Worm (Caenorhabditis elegans) whole organism, L1 larva: ENCODE data around the gene gadr-2.

Source experiments
- C04F5.9 ChIP-seq: sonication (generic microtip); optimal IDR thresholded peaks from 2 replicates; lab custom pipeline; 2016; ENCODE audit warnings: missing genetic modification characterization, missing compliant biosample characterization
- C16A3.4 ChIP-seq: fragments of 150-350 bp; optimal IDR thresholded peaks from 2 replicates; lab custom pipeline; 2014; ENCODE audit warnings: missing biosample characterization, missing genetic modification characterization
- F16B12.6 ChIP-seq: fragments of 150-350 bp; optimal IDR thresholded peaks from 2 replicates; lab custom pipeline; 2014; ENCODE audit warnings: missing biosample characterization, missing genetic modification characterization
- aha-1 ChIP-seq: fragments of 150-350 bp; optimal IDR thresholded peaks from 2 replicates; lab custom pipeline; 2014; ENCODE audit warnings: missing biosample characterization, missing genetic modification characterization
- ceh-63 ChIP-seq: fragments of 200-800 bp; sonication (Bioruptor generic); optimal IDR thresholded peaks from 2 replicates; lab custom pipeline; 2018; ENCODE audit warnings: mild to moderate bottlenecking, missing genetic modification characterization, missing compliant biosample characterization
- ceh-82 ChIP-seq, 3 experiments: fragments of 150-350 bp in 1 of 3; sonication (generic microtip) in 2 of 3; optimal IDR thresholded peaks; 2 replicates each; lab custom pipeline; 2014 to 2017; ENCODE audit warnings: missing biosample characterization in 3 of 3, missing genetic modification characterization in 3 of 3
- ceh-90 ChIP-seq: sonication (generic microtip); optimal IDR thresholded peaks from 2 replicates; lab custom pipeline; 2016; ENCODE audit warnings: missing genetic modification characterization, missing compliant biosample characterization
- dsc-1 ChIP-seq: sonication (generic microtip); optimal IDR thresholded peaks from 2 replicates; lab custom pipeline; 2016; ENCODE audit warnings: mild to moderate bottlenecking, missing genetic modification characterization, missing compliant biosample characterization
- efl-1 ChIP-seq, 4 experiments: fragments of 150-350 bp; optimal IDR thresholded peaks in 3 of 4; peaks in 1 of 4; 1 replicate in 1 of 4; 2 replicates in 3 of 4; lab custom pipeline; 2014; ENCODE audit warnings: missing biosample characterization in 2 of 4, missing genetic modification characterization in 2 of 4, missing genetic modification reagents in 2 of 4
- efl-3 ChIP-seq: fragments of 200-800 bp; sonication (Bioruptor generic); optimal IDR thresholded peaks from 2 replicates; lab custom pipeline; 2018; ENCODE audit warnings: mild to moderate bottlenecking, missing genetic modification characterization, missing compliant biosample characterization
- egl-13 ChIP-seq: sonication (generic microtip); optimal IDR thresholded peaks from 2 replicates; lab custom pipeline; 2016; ENCODE audit warnings: missing genotype, missing genetic modification reagents, missing genetic modification characterization, missing compliant biosample characterization
- egl-27 ChIP-seq, 2 experiments: fragments of 150-350 bp in 1 of 2; sonication (generic microtip); optimal IDR thresholded peaks; 3 replicates each; lab custom pipeline; 2017 to 2018; ENCODE audit warnings: missing biosample characterization in 2 of 2, missing genetic modification characterization in 2 of 2, missing genetic modification reagents in 2 of 2
- elt-2 ChIP-seq: sonication (generic microtip); optimal IDR thresholded peaks from 2 replicates; lab custom pipeline; 2016; ENCODE audit warnings: missing genetic modification characterization, mild to moderate bottlenecking, inconsistent platforms, missing compliant biosample characterization, missing genetic modification reagents
- ets-5 ChIP-seq: fragments of 200-800 bp; sonication (Bioruptor generic); IDR thresholded peaks from 2 replicates; pipeline ENCODE4 v1.3.6; 2022; ENCODE audit warnings: missing genetic modification characterization, missing compliant biosample characterization
- fkh-4 ChIP-seq: sonication (generic microtip); optimal IDR thresholded peaks from 2 replicates; lab custom pipeline; 2016; ENCODE audit warnings: missing compliant biosample characterization, missing genetic modification characterization, borderline replicate concordance
- hlh-17 ChIP-seq: fragments of 200-800 bp; sonication (Bioruptor generic); optimal IDR thresholded peaks from 2 replicates; lab custom pipeline; 2018; ENCODE audit warnings: missing genetic modification characterization, mild to moderate bottlenecking, missing compliant biosample characterization, moderate library complexity, borderline replicate concordance
- irx-1 ChIP-seq: sonication (generic microtip); optimal IDR thresholded peaks from 2 replicates; lab custom pipeline; 2016; ENCODE audit warnings: missing genetic modification characterization, missing compliant biosample characterization
- jun-1 ChIP-seq: fragments of 150-350 bp; optimal IDR thresholded peaks from 2 replicates; lab custom pipeline; 2014; ENCODE audit warnings: missing biosample characterization, missing genetic modification reagents, missing genetic modification characterization
- lin-13 ChIP-seq: fragments of 150-350 bp; optimal IDR thresholded peaks from 2 replicates; lab custom pipeline; 2014; ENCODE audit warnings: missing biosample characterization, missing genetic modification reagents, missing genetic modification characterization
- lin-35 ChIP-seq, 2 experiments: fragments of 150-350 bp; optimal IDR thresholded peaks; 2 replicates each; lab custom pipeline; 2014; ENCODE audit warnings: missing biosample characterization in 2 of 2, missing genetic modification characterization in 2 of 2, missing genetic modification reagents in 2 of 2
- lin-39 ChIP-seq: fragments of 150-350 bp; optimal IDR thresholded peaks from 2 replicates; lab custom pipeline; 2014; ENCODE audit warnings: missing biosample characterization, missing genetic modification reagents, missing genetic modification characterization
- mab-9 ChIP-seq: fragments of 200-800 bp; sonication (Bioruptor generic); IDR thresholded peaks from 2 replicates; pipeline ENCODE4 v1.3.6; 2022; ENCODE audit warnings: missing genetic modification reagents, missing genetic modification characterization, missing compliant biosample characterization
- mep-1 ChIP-seq: fragments of 150-350 bp; optimal IDR thresholded peaks from 2 replicates; lab custom pipeline; 2014; ENCODE audit warnings: missing biosample characterization, missing genetic modification characterization
- nhr-20 ChIP-seq: sonication (generic microtip); optimal IDR thresholded peaks from 2 replicates; lab custom pipeline; 2016; ENCODE audit warnings: mild to moderate bottlenecking, missing genetic modification characterization, missing compliant biosample characterization
- nhr-237 ChIP-seq: fragments of 150-350 bp; optimal IDR thresholded peaks from 2 replicates; lab custom pipeline; 2014; ENCODE audit warnings: missing biosample characterization, missing genetic modification characterization
- nhr-28 ChIP-seq: fragments of 150-350 bp; optimal IDR thresholded peaks from 2 replicates; lab custom pipeline; 2014; ENCODE audit warnings: missing biosample characterization, missing genetic modification characterization
- nhr-71 ChIP-seq: sonication (generic microtip); optimal IDR thresholded peaks from 2 replicates; lab custom pipeline; 2016; ENCODE audit warnings: mild to moderate bottlenecking, missing genetic modification characterization, moderate library complexity, missing compliant biosample characterization
- nhr-76 ChIP-seq: sonication (generic microtip); optimal IDR thresholded peaks from 2 replicates; lab custom pipeline; 2017; ENCODE audit warnings: missing biosample characterization, missing genetic modification characterization
- nhr-85 ChIP-seq: sonication (generic microtip); peaks from one replicate; lab custom pipeline; 2016; ENCODE audit warnings: missing genetic modification characterization, inconsistent platforms, missing compliant biosample characterization
- nhr-90 ChIP-seq: sonication (generic microtip); optimal IDR thresholded peaks from 2 replicates; lab custom pipeline; 2016; ENCODE audit warnings: mild to moderate bottlenecking, missing genetic modification characterization, missing compliant biosample characterization; ENCODE audit not compliant: poor library complexity
- pax-3 ChIP-seq: fragments of 200-800 bp; sonication (Bioruptor generic); optimal IDR thresholded peaks from 2 replicates; lab custom pipeline; 2018; ENCODE audit warnings: mild to moderate bottlenecking, missing genetic modification characterization, moderate library complexity, missing compliant biosample characterization
- pqm-1 ChIP-seq: sonication (generic microtip); optimal IDR thresholded peaks from 3 replicates; lab custom pipeline; 2017; ENCODE audit warnings: missing biosample characterization, missing genetic modification characterization
- rnt-1 ChIP-seq: sonication (generic microtip); optimal IDR thresholded peaks from 2 replicates; lab custom pipeline; 2016; ENCODE audit warnings: mild to moderate bottlenecking, missing genetic modification characterization, moderate library complexity, missing compliant biosample characterization
- skn-1 ChIP-seq: fragments of 150-350 bp; optimal IDR thresholded peaks from 2 replicates; lab custom pipeline; 2014; ENCODE audit warnings: missing biosample characterization, missing genetic modification characterization
- snu-23 ChIP-seq: sonication (generic microtip); optimal IDR thresholded peaks from 2 replicates; lab custom pipeline; 2016; ENCODE audit warnings: missing genetic modification characterization, missing compliant biosample characterization
- sox-4 ChIP-seq: sonication (generic microtip); optimal IDR thresholded peaks from 2 replicates; lab custom pipeline; 2016; ENCODE audit warnings: missing genetic modification characterization, missing compliant biosample characterization
- sup-37 ChIP-seq: fragments of 200-800 bp; sonication (Bioruptor generic); optimal IDR thresholded peaks from 2 replicates; lab custom pipeline; 2018; ENCODE audit warnings: mild to moderate bottlenecking, missing genetic modification characterization, missing compliant biosample characterization
- tbx-2 ChIP-seq: sonication (generic microtip); optimal IDR thresholded peaks from 2 replicates; lab custom pipeline; 2016; ENCODE audit warnings: missing genetic modification characterization, missing compliant biosample characterization
- unc-30 ChIP-seq: sonication (generic microtip); optimal IDR thresholded peaks from 2 replicates; lab custom pipeline; 2017; ENCODE audit warnings: missing biosample characterization, missing genetic modification characterization
- vab-15 ChIP-seq: sonication (generic microtip); optimal IDR thresholded peaks from 2 replicates; lab custom pipeline; 2017; ENCODE audit warnings: missing genotype, mild to moderate bottlenecking, missing genetic modification characterization, missing compliant biosample characterization
- xbp-1 ChIP-seq: sonication (generic microtip); optimal IDR thresholded peaks from 2 replicates; lab custom pipeline; 2016; ENCODE audit warnings: missing genetic modification characterization, missing compliant biosample characterization
- zag-1 ChIP-seq: fragments of 150-350 bp; optimal IDR thresholded peaks from 2 replicates; lab custom pipeline; 2014; ENCODE audit warnings: missing biosample characterization, missing genetic modification characterization
- ztf-11 ChIP-seq, 2 experiments: sonication (generic microtip); optimal IDR thresholded peaks; 2 replicates each; lab custom pipeline; 2016 to 2017; ENCODE audit warnings: missing genetic modification characterization in 2 of 2, missing biosample characterization in 1 of 2, missing compliant biosample characterization in 1 of 2

gadr-2 gene

DNA sequence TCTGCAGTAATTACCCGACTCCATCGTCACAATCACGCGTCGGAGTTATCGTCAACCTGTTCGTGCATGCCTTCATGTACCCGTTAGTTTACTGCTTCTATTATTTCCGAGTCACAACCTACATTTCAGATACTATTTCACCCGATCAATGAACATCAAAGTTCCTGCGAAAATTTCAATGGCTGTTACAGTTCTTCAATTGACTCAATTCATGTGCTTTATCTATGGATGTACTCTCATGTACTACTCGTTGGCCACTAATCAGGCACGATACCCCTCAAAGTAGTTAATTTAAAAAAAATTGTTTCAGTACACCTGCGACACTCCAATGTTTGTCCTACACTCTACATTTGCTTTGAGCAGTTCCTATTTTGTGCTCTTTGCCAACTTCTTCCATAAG is 45.8 kb upstream of the gadr-2 start:
- TF ChIP-seq ceh-90 (tag; lab: Kevin White, UChicago) (no peak), snu-23 (peak; percentile 9), mab-9 (GFP tag; lab: Robert Waterston, UW) (no peak), xbp-1 (tag; lab: Kevin White, UChicago) (no peak), pax-3 (tag; lab: Kevin White, UChicago) (no peak), nhr-237 (tag; lab: Kevin White, UChicago) (no peak), dsc-1 (tag; lab: Kevin White, UChicago) (no peak), skn-1 (tag; lab: Kevin White, UChicago) (no peak), jun-1 (tag; lab: Kevin White, UChicago) (no peak), unc-30 (tag; lab: Kevin White, UChicago) (no peak), tbx-2 (no peak), nhr-90 (peak; percentile 34), aha-1 (tag; lab: Kevin White, UChicago) (no peak), ceh-82 (tag; optimal IDR thresholded peaks at IDR 0.05; lab: Kevin White, UChicago) (no peak), nhr-71 (tag; lab: Kevin White, UChicago) (peak; percentile 15), egl-27 (tag; optimal IDR thresholded peaks at IDR 0.05; lab: Kevin White, UChicago) (no peak), hlh-17 (GFP tag; lab: Kevin White, UChicago) (no peak), pqm-1 (tag; lab: Kevin White, UChicago) (no peak), egl-13 (no peak), nhr-76 (tag; lab: Kevin White, UChicago) (no peak), C04F5.9 (tag; lab: Kevin White, UChicago) (no peak), zag-1 (tag; lab: Kevin White, UChicago) (no peak), C16A3.4 (no peak)

DNA sequence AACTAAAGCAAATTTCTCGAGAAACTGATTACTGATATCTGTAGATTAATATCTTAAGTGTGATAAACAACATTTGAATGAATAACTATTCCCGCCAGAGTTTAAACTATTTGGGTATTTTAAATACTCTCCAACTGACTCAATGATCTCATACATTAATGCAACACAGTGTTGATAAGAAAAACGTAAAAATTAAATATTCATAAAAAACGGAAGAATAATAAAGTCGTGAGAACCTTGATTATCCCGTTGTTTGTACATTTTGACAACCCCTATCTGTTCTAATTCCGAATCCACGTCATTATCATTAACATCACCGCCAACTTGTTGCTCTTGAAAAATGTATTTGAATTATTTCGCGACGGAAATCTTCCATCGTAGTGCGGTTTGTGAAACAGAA is 44.7 kb upstream of the gadr-2 start, which contains the start of gene elo-7:
TSS of gene elo-7 (plus strand) at position 301 of the 400 bp plus-strand sequence.
- TF ChIP-seq efl-1 (optimal IDR thresholded peaks at IDR 0.05; lab: Kevin White, UChicago): no peak
- no peak for TF ChIP-seq efl-1 (GFP tag; optimal IDR thresholded peaks at IDR 0.05 in 1 of 2; lab: Kevin White, UChicago)
- no peak for TF ChIP-seq skn-1 (tag; lab: Kevin White, UChicago)
- no peak for TF ChIP-seq mep-1
- TF ChIP-seq mab-9 (GFP tag; lab: Robert Waterston, UW): no peak
- TF ChIP-seq lin-39 (tag; lab: Kevin White, UChicago): no peak
- TF ChIP-seq, all 84 proteins: peak for 0

DNA sequence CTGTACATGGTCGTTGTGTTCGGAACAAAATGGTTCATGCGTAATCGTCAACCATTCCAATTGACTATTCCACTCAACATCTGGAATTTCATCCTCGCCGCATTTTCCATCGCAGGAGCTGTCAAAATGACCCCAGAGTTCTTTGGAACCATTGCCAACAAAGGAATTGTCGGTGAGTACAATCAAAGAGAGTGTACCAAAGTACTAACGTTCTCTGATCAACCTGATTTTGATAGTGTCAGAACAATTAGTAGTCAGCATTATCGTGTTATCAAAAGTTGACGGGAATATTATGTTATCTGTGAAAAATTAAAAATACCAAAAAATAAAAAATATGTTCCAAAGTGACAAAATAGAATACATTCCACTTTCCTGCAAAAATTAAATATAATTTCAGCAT is 42.1 kb upstream of the gadr-2 start:
- TF ChIP-seq ztf-11 (tag; optimal IDR thresholded peaks at IDR 0.05; lab: Kevin White, UChicago) (no peak), elt-2 (tag; lab: Kevin White, UChicago) (peak; percentile 51)

DNA sequence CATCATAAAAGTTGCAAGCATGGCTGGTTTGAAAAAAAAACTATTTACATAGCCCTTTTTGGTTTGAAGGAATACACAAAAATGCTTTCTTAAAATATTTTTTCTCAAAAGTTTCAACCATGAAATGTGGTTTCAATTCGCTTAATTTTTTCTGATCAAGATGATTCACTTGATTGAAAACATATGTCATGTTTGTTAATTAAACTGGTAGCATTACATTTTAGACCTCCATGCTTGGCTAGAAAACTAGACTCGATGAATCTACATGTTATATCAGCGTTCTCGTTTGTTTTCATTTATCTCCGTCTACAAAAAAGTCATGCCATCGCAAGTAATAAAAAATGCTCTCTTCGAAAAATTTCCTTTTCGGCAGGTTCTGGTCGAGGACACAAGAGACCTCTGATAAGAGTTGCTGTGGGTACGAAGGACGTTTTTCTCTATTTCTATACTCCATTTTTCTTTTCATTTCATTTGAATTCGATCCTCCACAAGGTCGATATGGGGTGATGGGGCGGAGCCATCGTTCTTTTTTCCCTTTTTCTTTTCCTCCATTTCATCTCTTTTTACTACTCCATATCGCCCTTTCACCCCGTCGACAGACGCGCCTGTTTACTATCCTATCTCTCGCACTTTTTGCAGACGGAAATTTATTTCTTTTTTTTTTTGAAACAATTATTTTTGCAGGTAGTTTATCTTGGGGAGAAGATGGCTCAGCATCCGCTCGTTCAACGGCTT is 40.9 kb upstream of the gadr-2 start, which contains the start of gene elo-1:
TSS of gene elo-1 (plus strand) at position 685 of the 735 bp plus-strand sequence.
- peak; percentile 65 for TF ChIP-seq nhr-90
- TF ChIP-seq efl-3 (GFP tag; lab: Kevin White, UChicago): no peak
- TF ChIP-seq xbp-1 (tag; lab: Kevin White, UChicago): peak; percentile 21
- no peak for TF ChIP-seq ets-5 (GFP tag; lab: Robert Waterston, UW)
- peak in 1 of 3 experiments; percentile 23 for TF ChIP-seq ceh-82 (tag; optimal IDR thresholded peaks at IDR 0.05; lab: Kevin White, UChicago)
- TF ChIP-seq egl-27 (tag; optimal IDR thresholded peaks at IDR 0.05; lab: Kevin White, UChicago): peak in 1 of 2 experiments; percentile 31
- peak; percentile 81 for TF ChIP-seq nhr-20 (tag; lab: Kevin White, UChicago)
- TF ChIP-seq mep-1: peak; percentile 68
- no peak for TF ChIP-seq irx-1 (tag; lab: Kevin White, UChicago)
- TF ChIP-seq nhr-71 (tag; lab: Kevin White, UChicago): peak; percentile 76
- TF ChIP-seq nhr-28 (tag; lab: Kevin White, UChicago): no peak
- peak; percentile 6 for TF ChIP-seq jun-1 (tag; lab: Kevin White, UChicago)
- no peak for TF ChIP-seq ceh-63 (GFP tag; lab: Kevin White, UChicago)
- TF ChIP-seq F16B12.6 (tag; lab: Kevin White, UChicago): no peak
- no peak for TF ChIP-seq lin-13 (GFP tag; lab: Kevin White, UChicago)
- no peak for TF ChIP-seq sox-4 (tag; lab: Kevin White, UChicago)
- TF ChIP-seq vab-15 (tag; lab: Kevin White, UChicago): no peak
- peak; percentile 91 for TF ChIP-seq nhr-85 (tag; lab: Kevin White, UChicago)
- peak; percentile 26 to 29 for TF ChIP-seq efl-1 (optimal IDR thresholded peaks at IDR 0.05; lab: Kevin White, UChicago)
- peak; percentile 30 to 92 for TF ChIP-seq efl-1 (GFP tag; optimal IDR thresholded peaks at IDR 0.05 in 1 of 2; lab: Kevin White, UChicago)
- TF ChIP-seq lin-35 (GFP tag; optimal IDR thresholded peaks at IDR 0.05; lab: Kevin White, UChicago): peak in 1 of 2 experiments; percentile 40
- peak; percentile 6 for TF ChIP-seq C16A3.4
- TF ChIP-seq sup-37: no peak
- TF ChIP-seq tbx-2: peak; percentile 5
- peak; percentile 89 for TF ChIP-seq fkh-4 (tag; lab: Kevin White, UChicago)
- TF ChIP-seq rnt-1 (tag; lab: Kevin White, UChicago): peak; percentile 52
